Worm (Caenorhabditis elegans): ENCODE data around the gene T07H3.7.
A peak's percentile ranks its signal among the peaks of the same experiment; 100 is the strongest.

Gene T07H3.7

ce11 chrII:1576772-1577171 is 13.0 kb downstream of the T07H3.7 start:
- TF ChIP-seq mdt-29 (GFP tag; IDR thresholded peaks at IDR 0.05) = no peak
- no peak for TF ChIP-seq madf-9 (GFP tag; conservative IDR thresholded peaks at IDR 0.05)
- TF ChIP-seq Y48G9A.11 (GFP tag; IDR thresholded peaks at IDR 0.05) = no peak
- no peak for TF ChIP-seq nhr-41 (GFP tag; IDR thresholded peaks at IDR 0.05)
- no peak for TF ChIP-seq pha-4 (GFP tag; IDR thresholded peaks at IDR 0.05)
- TF ChIP-seq pha-4 (tag; optimal IDR thresholded peaks at IDR 0.05) = no peak
- no peak for TF ChIP-seq saeg-2 (GFP tag; IDR thresholded peaks at IDR 0.05)
- TF ChIP-seq T26A8.4 (GFP tag; IDR thresholded peaks at IDR 0.05) = no peak
- TF ChIP-seq mep-1 (tag; optimal IDR thresholded peaks at IDR 0.05) = no peak
- TF ChIP-seq mdl-1 (tag; optimal IDR thresholded peaks at IDR 0.05) = no peak
- TF ChIP-seq fos-1 (tag; optimal IDR thresholded peaks at IDR 0.05) = no peak
- no peak for TF ChIP-seq lin-15B (tag; optimal IDR thresholded peaks at IDR 0.05)
- peak; percentile 79 for TF ChIP-seq dmd-6 (GFP tag; IDR thresholded peaks at IDR 0.05)
- TF ChIP-seq ceh-20 (GFP tag; IDR thresholded peaks at IDR 0.05) = no peak
- TF ChIP-seq vab-7 (GFP tag; IDR thresholded peaks at IDR 0.05) = no peak
- TF ChIP-seq zfp-3 (GFP tag; conservative IDR thresholded peaks at IDR 0.05) = no peak
- TF ChIP-seq F49E8.2 (tag; optimal IDR thresholded peaks at IDR 0.05; ENCODE audit: borderline replicate concordance) = no peak
- TF ChIP-seq lsy-2 (tag; optimal IDR thresholded peaks at IDR 0.05) = no peak
- no peak for TF ChIP-seq Y105C5A.15 (GFP tag; IDR thresholded peaks at IDR 0.05)
- TF ChIP-seq hif-1 (tag; optimal IDR thresholded peaks at IDR 0.05) = no peak
- no peak for TF ChIP-seq rbr-2 (tag; optimal IDR thresholded peaks at IDR 0.05)
- no peak for TF ChIP-seq lim-7 (GFP tag; IDR thresholded peaks at IDR 0.05)
- TF ChIP-seq hmg-1.1 (GFP tag; IDR thresholded peaks at IDR 0.05) = no peak
- no peak for TF ChIP-seq lir-3 (tag; optimal IDR thresholded peaks at IDR 0.05)
- no peak for TF ChIP-seq dmd-8 (GFP tag; IDR thresholded peaks at IDR 0.05)
- TF ChIP-seq spr-3 (GFP tag; optimal IDR thresholded peaks at IDR 0.05) = no peak
- TF ChIP-seq nhr-102 (tag; optimal IDR thresholded peaks at IDR 0.05) = no peak
- no peak for TF ChIP-seq attf-4 (tag; optimal IDR thresholded peaks at IDR 0.05)
- no peak for TF ChIP-seq daf-19 (GFP tag; conservative IDR thresholded peaks at IDR 0.05)
- no peak for TF ChIP-seq dve-1 (tag; optimal IDR thresholded peaks at IDR 0.05; ENCODE audit: insufficient read depth)
- peak; percentile 70 for TF ChIP-seq nhr-28 (tag; optimal IDR thresholded peaks at IDR 0.05)
- peak; percentile 92 for TF ChIP-seq pqm-1 (tag; optimal IDR thresholded peaks at IDR 0.05)
- TF ChIP-seq egl-43 (GFP tag; IDR thresholded peaks at IDR 0.05) = no peak
- TF ChIP-seq lin-29 (GFP tag; IDR thresholded peaks at IDR 0.05) = no peak
- TF ChIP-seq Y75B8A.6 (GFP tag; IDR thresholded peaks at IDR 0.05) = no peak
- TF ChIP-seq hlh-11 (tag; optimal IDR thresholded peaks at IDR 0.05) = peak; percentile 30
- TF ChIP-seq ZK337.2 (GFP tag; IDR thresholded peaks at IDR 0.05) = no peak

ce11 chrII:1576030-1576429 is 13.7 kb downstream of the T07H3.7 start, which contains the start of gene K05F6.10:
Gene K05F6.10 (minus strand): TSS chrII:1576130.
- TF ChIP-seq zfp-3 (GFP tag; conservative IDR thresholded peaks at IDR 0.05) = no peak
- TF ChIP-seq lin-13 (GFP tag; optimal IDR thresholded peaks at IDR 0.05) = no peak
- TF ChIP-seq unc-39 (tag; optimal IDR thresholded peaks at IDR 0.05) = no peak
- TF ChIP-seq gei-8 (GFP tag; optimal IDR thresholded peaks at IDR 0.05) = no peak
- TF ChIP-seq ceh-20 (GFP tag; IDR thresholded peaks at IDR 0.05) = no peak
- TF ChIP-seq rbr-2 (tag; optimal IDR thresholded peaks at IDR 0.05) = no peak
- no peak for TF ChIP-seq mes-2 (tag; optimal IDR thresholded peaks at IDR 0.05; ENCODE audit: poor library complexity, severe bottlenecking)
- no peak for TF ChIP-seq madf-5 (GFP tag; IDR thresholded peaks at IDR 0.05)
- no peak for TF ChIP-seq D1046.2 (GFP tag; IDR thresholded peaks at IDR 0.05)
- no peak for TF ChIP-seq hif-1 (tag; optimal IDR thresholded peaks at IDR 0.05)
- no peak for TF ChIP-seq lin-1 (GFP tag; IDR thresholded peaks at IDR 0.05)
- no peak for TF ChIP-seq egl-27 (tag; optimal IDR thresholded peaks at IDR 0.05)
- no peak for TF ChIP-seq ztf-11 (tag; optimal IDR thresholded peaks at IDR 0.05)
- no peak for TF ChIP-seq sdz-12 (GFP tag; optimal IDR thresholded peaks at IDR 0.05)
- no peak for TF ChIP-seq madf-9 (GFP tag; conservative IDR thresholded peaks at IDR 0.05)
- TF ChIP-seq T26A8.4 (GFP tag; IDR thresholded peaks at IDR 0.05) = no peak
